Fruit fly (Drosophila melanogaster): ENCODE data around the gene X11L.

X11L gene

dm6 chrX:17578124-17578523 lies 21.3 kb upstream of the X11L start (continued):
- TF ChIP-seq CG18262 (tag; optimal IDR thresholded peaks at IDR 0.05) (peak; percentile 39), al (GFP tag; IDR thresholded peaks at IDR 0.05) (no peak), Chrac-16 (GFP tag; optimal IDR thresholded peaks at IDR 0.05) (no peak), Antp (GFP tag; optimal IDR thresholded peaks at IDR 0.05) (no peak), fd3F (GFP tag; optimal IDR thresholded peaks at IDR 0.05) (no peak), Nf-YA (GFP tag; IDR thresholded peaks at IDR 0.05) (no peak), esg (GFP tag; conservative IDR thresholded peaks at IDR 0.05) (no peak), Nf-YB (GFP tag; optimal IDR thresholded peaks at IDR 0.05) (no peak), nmo (GFP tag; optimal IDR thresholded peaks at IDR 0.05) (peak; percentile 25), CG7839 (tag; optimal IDR thresholded peaks at IDR 0.05) (peak; percentile 32), Sin3A (optimal IDR thresholded peaks at IDR 0.05) (no peak), ind (GFP tag; optimal IDR thresholded peaks at IDR 0.05) (peak; percentile 16), CG2875 (GFP tag; optimal IDR thresholded peaks at IDR 0.05) (no peak), D19A (tag; optimal IDR thresholded peaks at IDR 0.05) (no peak), CG2712 (tag; optimal IDR thresholded peaks at IDR 0.05) (peak; percentile 32), wor (GFP tag; IDR thresholded peaks at IDR 0.05) (no peak), Poxn (GFP tag; IDR thresholded peaks at IDR 0.05) (no peak), CG1024 (GFP tag; IDR thresholded peaks at IDR 0.05) (no peak), gt (GFP tag; IDR thresholded peaks at IDR 0.05) (no peak), Sry-δ (GFP tag; optimal IDR thresholded peaks at IDR 0.05) (no peak), slp2 (GFP tag; optimal IDR thresholded peaks at IDR 0.05) (peak; percentile 6), CG13894 (tag; optimal IDR thresholded peaks at IDR 0.05) (no peak), otp (GFP tag; IDR thresholded peaks at IDR 0.05) (peak; percentile 55; the same call in 1 of the 3 replicates), Jarid2 (GFP tag; optimal IDR thresholded peaks at IDR 0.05) (no peak), Stat92E (GFP tag; optimal IDR thresholded peaks at IDR 0.05) (no peak), CG6791 (GFP tag; IDR thresholded peaks at IDR 0.05; ENCODE audit: partially characterized antibody) (no peak), ken (GFP tag; IDR thresholded peaks at IDR 0.05) (no peak), CG15073 (GFP tag; optimal IDR thresholded peaks at IDR 0.05) (no peak), CG6254 (GFP tag; optimal IDR thresholded peaks at IDR 0.05) (no peak), bigmax (GFP tag; optimal IDR thresholded peaks at IDR 0.05) (no peak), CG16813 (GFP tag; IDR thresholded peaks at IDR 0.05; ENCODE audit: partially characterized antibody) (no peak), peb (GFP tag; IDR thresholded peaks at IDR 0.05) (no peak), dysf (GFP tag; IDR thresholded peaks at IDR 0.05) (0 out of 3 replicates have a peak, but pooled peaks have one; percentile 20), CG32772 (GFP tag; IDR thresholded peaks at IDR 0.05) (0 out of 2 replicates have a peak, but pooled peaks have one; percentile 24), CG5245 (GFP tag; optimal IDR thresholded peaks at IDR 0.05) (no peak), gsb (GFP tag; IDR thresholded peaks at IDR 0.05) (no peak), chn (GFP tag; optimal IDR thresholded peaks at IDR 0.05) (no peak), tna (GFP tag; IDR thresholded peaks at IDR 0.05; ENCODE audit: partially characterized antibody) (no peak), NFAT (GFP tag; IDR thresholded peaks at IDR 0.05) (no peak), CG4820 (GFP tag; optimal IDR thresholded peaks at IDR 0.05) (no peak), Optix (GFP tag; IDR thresholded peaks at IDR 0.05) (no peak), CG15514 (GFP tag; optimal IDR thresholded peaks at IDR 0.05) (no peak), CG4730 (GFP tag; IDR thresholded peaks at IDR 0.05) (no peak), CG14014 (GFP tag; IDR thresholded peaks at IDR 0.05) (no peak), CG17359 (tag; optimal IDR thresholded peaks at IDR 0.05) (no peak), B-H2 (GFP tag; optimal IDR thresholded peaks at IDR 0.05) (no peak), CG2678 (tag; optimal IDR thresholded peaks at IDR 0.05) (peak; percentile 34), CG17361 (GFP tag; IDR thresholded peaks at IDR 0.05) (peak; percentile 54; the same call in 1 of the 3 replicates), dan (GFP tag; IDR thresholded peaks at IDR 0.05) (no peak), CG10321 (GFP tag; IDR thresholded peaks at IDR 0.05) (0 out of 2 replicates have a peak, but pooled peaks have one; percentile 13), CG4282 (GFP tag; optimal IDR thresholded peaks at IDR 0.05) (no peak), HHEX (GFP tag; optimal IDR thresholded peaks at IDR 0.05) (no peak)

Measured in whole organism, embryonic.